Worm (Caenorhabditis elegans) whole organism, late embryonic: ENCODE data around the gene K07H8.8.

Experiments
- C08G9.2 ChIP-seq: sonication (generic microtip); optimal IDR thresholded peaks from 2 replicates; lab custom pipeline; 2016; ENCODE audit warnings: mild to moderate bottlenecking, missing genetic modification characterization, moderate library complexity, missing compliant biosample characterization
- C38D4.7 ChIP-seq: fragments of 200-800 bp; sonication (Bioruptor generic); optimal IDR thresholded peaks from 2 replicates; lab custom pipeline; 2018; ENCODE audit warnings: mild to moderate bottlenecking, missing genetic modification characterization, moderate library complexity, missing compliant biosample characterization
- F13H6.1 ChIP-seq: sonication (generic microtip); optimal IDR thresholded peaks from 2 replicates; lab custom pipeline; 2016; ENCODE audit warnings: missing genetic modification characterization, missing compliant biosample characterization
- K02D7.2 ChIP-seq: sonication (generic microtip); optimal IDR thresholded peaks from 2 replicates; lab custom pipeline; 2017; ENCODE audit warnings: mild to moderate bottlenecking, missing genetic modification characterization, missing compliant biosample characterization
- K09A11.1 ChIP-seq: sonication (generic microtip); optimal IDR thresholded peaks from 2 replicates; lab custom pipeline; 2017; ENCODE audit warnings: antibody characterized with exemption, mild to moderate bottlenecking, missing genetic modification characterization, missing compliant biosample characterization; ENCODE audit not compliant: insufficient read depth
- ama-1 ChIP-seq: fragments of 150-350 bp; optimal IDR thresholded peaks from 2 replicates; lab custom pipeline; 2014
- ceh-18 ChIP-seq: sonication (generic microtip); optimal IDR thresholded peaks from 2 replicates; lab custom pipeline; 2016; ENCODE audit warnings: missing genetic modification characterization, missing compliant biosample characterization
- ceh-19 ChIP-seq: fragments of 200-800 bp; sonication (Bioruptor generic); optimal IDR thresholded peaks from 2 replicates; lab custom pipeline; 2018; ENCODE audit warnings: mild to moderate bottlenecking, missing genetic modification characterization, missing compliant biosample characterization
- ceh-2 ChIP-seq: sonication (generic microtip); optimal IDR thresholded peaks from 2 replicates; lab custom pipeline; 2016; ENCODE audit warnings: missing genotype, missing genetic modification characterization, missing compliant biosample characterization
- ceh-24 ChIP-seq: sonication (generic microtip); optimal IDR thresholded peaks from 2 replicates; lab custom pipeline; 2016; ENCODE audit warnings: mild to moderate bottlenecking, missing genetic modification characterization, missing compliant biosample characterization
- ceh-30 ChIP-seq: fragments of 150-350 bp; optimal IDR thresholded peaks from 2 replicates; lab custom pipeline; 2014; ENCODE audit warnings: missing biosample characterization, missing genetic modification characterization
- ceh-31 ChIP-seq: sonication (generic microtip); optimal IDR thresholded peaks from 2 replicates; lab custom pipeline; 2016; ENCODE audit warnings: missing genetic modification characterization, missing compliant biosample characterization
- che-1 ChIP-seq: sonication (generic microtip); optimal IDR thresholded peaks from 2 replicates; lab custom pipeline; 2016; ENCODE audit warnings: mild to moderate bottlenecking, missing genetic modification characterization, missing compliant biosample characterization
- elt-2 ChIP-seq: sonication (generic microtip); optimal IDR thresholded peaks from 2 replicates; lab custom pipeline; 2016; ENCODE audit warnings: missing genetic modification reagents, missing genetic modification characterization, missing compliant biosample characterization
- ets-4 ChIP-seq: sonication (generic microtip); optimal IDR thresholded peaks from 2 replicates; lab custom pipeline; 2016; ENCODE audit warnings: missing genetic modification characterization, missing compliant biosample characterization
- fax-1 ChIP-seq: sonication (generic microtip); optimal IDR thresholded peaks from 2 replicates; lab custom pipeline; 2016; ENCODE audit warnings: missing genotype, missing genetic modification characterization, missing compliant biosample characterization
- hlh-15 ChIP-seq: sonication (generic microtip); optimal IDR thresholded peaks from 2 replicates; lab custom pipeline; 2016; ENCODE audit warnings: missing genetic modification characterization, missing compliant biosample characterization
- hlh-6 ChIP-seq: sonication (generic microtip); optimal IDR thresholded peaks from 2 replicates; lab custom pipeline; 2016; ENCODE audit warnings: missing genotype, missing genetic modification characterization, missing compliant biosample characterization
- madf-2 ChIP-seq: sonication (generic microtip); optimal IDR thresholded peaks from 2 replicates; lab custom pipeline; 2017; ENCODE audit warnings: missing genetic modification characterization, missing compliant biosample characterization
- nfya-1 ChIP-seq: sonication (generic microtip); optimal IDR thresholded peaks from 2 replicates; lab custom pipeline; 2017; ENCODE audit warnings: missing genetic modification characterization, mild to moderate bottlenecking, missing compliant biosample characterization, antibody characterized with exemption, moderate library complexity
- nhr-232 ChIP-seq: sonication (generic microtip); optimal IDR thresholded peaks from 2 replicates; lab custom pipeline; 2016; ENCODE audit warnings: missing genetic modification characterization, missing compliant biosample characterization
- npax-4 ChIP-seq: sonication (generic microtip); optimal IDR thresholded peaks from 2 replicates; lab custom pipeline; 2016; ENCODE audit warnings: missing genetic modification characterization, missing compliant biosample characterization
- odd-2 ChIP-seq: sonication (generic microtip); optimal IDR thresholded peaks from 2 replicates; lab custom pipeline; 2017; ENCODE audit warnings: antibody characterized with exemption, mild to moderate bottlenecking, missing genetic modification characterization, missing compliant biosample characterization
- pag-3 ChIP-seq: sonication (generic microtip); optimal IDR thresholded peaks from 2 replicates; lab custom pipeline; 2016; ENCODE audit warnings: missing compliant biosample characterization, missing genetic modification characterization, borderline replicate concordance
- pax-1 ChIP-seq: fragments of 150-350 bp; optimal IDR thresholded peaks from 2 replicates; lab custom pipeline; 2014; ENCODE audit warnings: missing biosample characterization, missing genetic modification characterization
- pha-2 ChIP-seq: sonication (generic microtip); optimal IDR thresholded peaks from 2 replicates; lab custom pipeline; 2017; ENCODE audit warnings: mild to moderate bottlenecking, missing genetic modification characterization, missing compliant biosample characterization
- pha-4 ChIP-seq: fragments of 150-350 bp; optimal IDR thresholded peaks from 2 replicates; lab custom pipeline; 2018; ENCODE audit warnings: missing biosample characterization, missing genetic modification reagents, missing genetic modification characterization
- pros-1 ChIP-seq: fragments of 150-350 bp; optimal IDR thresholded peaks from 2 replicates; lab custom pipeline; 2014; ENCODE audit warnings: missing biosample characterization, missing genetic modification reagents, missing genetic modification characterization
- ref-2 ChIP-seq: sonication (generic microtip); optimal IDR thresholded peaks from 2 replicates; lab custom pipeline; 2016; ENCODE audit warnings: missing genetic modification characterization, missing compliant biosample characterization
- rnt-1 ChIP-seq: sonication (generic microtip); optimal IDR thresholded peaks from 2 replicates; lab custom pipeline; 2016; ENCODE audit warnings: missing genetic modification characterization, missing compliant biosample characterization
- sox-2 ChIP-seq: fragments of 200-800 bp; sonication (Bioruptor generic); IDR thresholded peaks from 2 replicates; pipeline ENCODE4 v1.3.6; 2022; ENCODE audit warnings: missing genetic modification reagents, missing genetic modification characterization, missing compliant biosample characterization
- tbx-2 ChIP-seq: sonication (generic microtip); optimal IDR thresholded peaks from 2 replicates; lab custom pipeline; 2016; ENCODE audit warnings: missing genetic modification characterization, missing compliant biosample characterization
- tbx-7 ChIP-seq: sonication (generic microtip); optimal IDR thresholded peaks from 2 replicates; lab custom pipeline; 2016; ENCODE audit warnings: missing genotype, missing genetic modification characterization, missing compliant biosample characterization
- ttx-3 ChIP-seq: sonication (generic microtip); optimal IDR thresholded peaks from 2 replicates; lab custom pipeline; 2016; ENCODE audit warnings: missing genetic modification reagents, missing genetic modification characterization, missing compliant biosample characterization
- unc-42 ChIP-seq: sonication (generic microtip); optimal IDR thresholded peaks from 2 replicates; lab custom pipeline; 2016; ENCODE audit warnings: missing genotype, missing genetic modification characterization, missing compliant biosample characterization
- unc-55 ChIP-seq: sonication (generic microtip); optimal IDR thresholded peaks from 2 replicates; lab custom pipeline; 2017; ENCODE audit warnings: missing biosample characterization, missing genetic modification reagents, missing genetic modification characterization
- unc-86 ChIP-seq: sonication (generic microtip); optimal IDR thresholded peaks from 2 replicates; lab custom pipeline; 2016; ENCODE audit warnings: missing genetic modification characterization, missing compliant biosample characterization
- zip-5 ChIP-seq: sonication (generic microtip); optimal IDR thresholded peaks from 2 replicates; lab custom pipeline; 2016; ENCODE audit warnings: missing genetic modification characterization, missing compliant biosample characterization

K07H8.8 gene

DNA sequence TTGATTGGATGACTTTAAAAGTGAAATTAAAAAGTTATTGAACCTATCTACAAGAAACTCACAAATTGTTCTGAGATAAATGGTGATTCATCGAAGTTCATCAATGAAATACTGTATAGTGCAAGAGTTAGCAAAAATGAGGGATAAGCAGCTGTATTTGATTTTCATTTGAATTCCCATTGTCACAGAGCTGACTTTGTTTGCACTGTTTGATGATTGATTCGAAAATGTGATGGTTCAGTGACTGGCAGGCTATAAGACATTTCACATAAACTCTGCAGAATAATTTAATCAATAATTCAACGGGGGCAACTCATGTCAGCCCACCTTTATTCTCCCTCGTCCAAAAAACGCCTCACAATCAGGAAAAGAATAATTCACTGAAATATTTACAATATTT is 24.6 kb downstream of the K07H8.8 start, which contains the start of gene T09A12.8:
Gene T09A12.8, minus strand, starts transcription at position 101 of the 400 bp plus-strand sequence.
- no peak for TF ChIP-seq fax-1 (tag; lab: Kevin White, UChicago)
- no peak for TF ChIP-seq nhr-232 (tag; lab: Kevin White, UChicago)
- no peak for TF ChIP-seq madf-2 (tag; lab: Kevin White, UChicago)
- no peak for TF ChIP-seq zip-5 (tag; lab: Kevin White, UChicago)
- TF ChIP-seq hlh-6 (tag; lab: Kevin White, UChicago), result no peak
- TF ChIP-seq C38D4.7, result no peak
- TF ChIP-seq nfya-1, result no peak
- TF ChIP-seq K02D7.2 (tag; lab: Kevin White, UChicago), result no peak
- no peak for TF ChIP-seq C08G9.2 (tag; lab: Kevin White, UChicago)
- TF ChIP-seq pag-3 (tag; lab: Kevin White, UChicago), result no peak
- no peak for TF ChIP-seq ceh-2 (tag; lab: Kevin White, UChicago)
- TF ChIP-seq ref-2 (tag; lab: Kevin White, UChicago), result no peak
- TF ChIP-seq sox-2 (GFP tag; lab: Robert Waterston, UW), result no peak
- no peak for TF ChIP-seq tbx-7 (tag; lab: Kevin White, UChicago)

DNA sequence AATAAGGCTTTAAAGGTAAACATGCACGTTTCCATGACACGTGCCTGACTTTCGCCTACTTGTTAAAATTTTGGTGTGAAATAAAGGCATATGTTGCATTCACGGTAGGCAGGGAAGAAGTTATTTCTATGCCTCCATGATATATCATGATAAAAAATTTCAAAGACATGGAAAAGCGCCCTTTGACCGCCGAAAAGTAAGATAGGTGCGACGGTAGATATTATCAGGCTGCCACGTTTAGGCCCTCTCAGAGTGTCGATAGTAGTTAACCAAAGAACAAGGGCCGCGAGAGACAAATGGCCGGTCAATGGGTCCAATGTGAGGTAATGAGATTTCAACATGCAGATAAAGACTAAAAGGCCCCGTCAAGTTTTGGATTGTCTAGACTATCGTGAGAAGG is 25.0 kb downstream of the K07H8.8 start:
- TF ChIP-seq elt-2 (tag; lab: Kevin White, UChicago), result no peak
- TF ChIP-seq ceh-19 (GFP tag; lab: Kevin White, UChicago), result no peak
- no peak for TF ChIP-seq ceh-30 (tag; lab: Kevin White, UChicago)
- TF ChIP-seq ceh-31 (tag; lab: Kevin White, UChicago), result no peak
- TF ChIP-seq che-1 (tag; lab: Kevin White, UChicago), result no peak
- no peak for TF ChIP-seq unc-86 (tag; lab: Kevin White, UChicago)
- no peak for TF ChIP-seq npax-4
- no peak for TF ChIP-seq ama-1 (lab: Kevin White, UChicago)
- TF ChIP-seq pha-4 (tag; lab: Kevin White, UChicago), result no peak
- TF ChIP-seq pros-1, result no peak
- no peak for TF ChIP-seq F13H6.1 (tag; lab: Kevin White, UChicago)
- TF ChIP-seq ceh-24, result no peak
- no peak for TF ChIP-seq pax-1 (tag; lab: Kevin White, UChicago)
- no peak for TF ChIP-seq pha-2 (tag; lab: Kevin White, UChicago)
- no peak for TF ChIP-seq hlh-15
- no peak for TF ChIP-seq unc-42 (tag; lab: Kevin White, UChicago)
- no peak for TF ChIP-seq madf-2 (tag; lab: Kevin White, UChicago)
- TF ChIP-seq unc-55 (GFP tag; lab: Kevin White, UChicago), result no peak

DNA sequence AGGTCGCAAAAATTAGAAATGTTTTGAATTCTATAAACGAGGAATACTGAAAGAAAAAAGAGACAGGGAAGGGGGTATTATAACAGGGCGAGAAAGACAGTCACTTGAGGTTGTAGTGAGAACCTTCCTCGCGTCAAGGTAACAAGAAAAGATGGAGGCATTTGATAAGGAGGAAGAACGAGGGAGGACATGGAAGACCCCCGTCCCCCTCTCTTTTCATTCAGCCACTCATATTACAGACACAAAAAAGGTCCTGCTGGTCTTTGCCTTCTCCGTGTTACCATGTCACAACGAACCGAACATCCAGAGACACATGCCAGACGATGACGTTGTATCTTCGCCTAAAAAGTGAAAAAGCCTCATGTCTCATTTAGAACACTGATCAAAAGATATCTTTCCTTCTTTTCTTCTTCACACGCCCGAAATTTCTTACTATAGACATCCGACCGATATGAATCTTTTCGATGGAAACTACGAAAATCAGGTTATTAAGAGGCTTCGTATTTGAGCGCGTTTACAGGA is 26.8 kb downstream of the K07H8.8 start:
- TF ChIP-seq F13H6.1 (tag; lab: Kevin White, UChicago) (no peak), elt-2 (tag; lab: Kevin White, UChicago) (no peak), unc-55 (GFP tag; lab: Kevin White, UChicago) (no peak), K09A11.1 (no peak), ceh-18 (tag; lab: Kevin White, UChicago) (no peak), ref-2 (tag; lab: Kevin White, UChicago) (no peak), hlh-15 (no peak), che-1 (tag; lab: Kevin White, UChicago) (no peak), pax-1 (tag; lab: Kevin White, UChicago) (no peak), ttx-3 (no peak), odd-2 (tag; lab: Kevin White, UChicago) (no peak), nhr-232 (tag; lab: Kevin White, UChicago) (no peak), rnt-1 (tag; lab: Kevin White, UChicago) (no peak), nfya-1 (no peak), tbx-2 (tag; lab: Kevin White, UChicago) (no peak), unc-86 (tag; lab: Kevin White, UChicago) (no peak), ets-4 (tag; lab: Kevin White, UChicago) (no peak)
